Worm (Caenorhabditis elegans): Measurements from ENCODE around the gene B0238.12.

- TF ChIP-seq hmg-4 (GFP tag; optimal IDR thresholded peaks at IDR 0.05) (no peak), tra-4 (tag; optimal IDR thresholded peaks at IDR 0.05) (no peak), hnd-1 (tag; optimal IDR thresholded peaks at IDR 0.05) (no peak), flt-1 (GFP tag; IDR thresholded peaks at IDR 0.05) (no peak), ama-1 (optimal IDR thresholded peaks at IDR 0.05) (no peak)
Observed at ce11 chrV:5233777-5234176, 31.9 kb upstream of the B0238.12 start, which contains the start of gene cest-32.

Data from whole organism, early embryonic.